Worm (Caenorhabditis elegans) whole organism, L2 larva: ENCODE data around the gene Y48B6A.1.

ENCODE experiments used
- C34F6.9 ChIP-seq: fragments of 150-350 bp; optimal IDR thresholded peaks from 2 replicates; lab custom pipeline; 2014; ENCODE audit warnings: missing biosample characterization, missing genetic modification characterization
- R02D3.7 ChIP-seq: fragments of 150-350 bp; optimal IDR thresholded peaks from 2 replicates; lab custom pipeline; 2014; ENCODE audit warnings: missing biosample characterization, missing genetic modification characterization
- Y55F3AM.14 ChIP-seq: fragments of 200-800 bp; sonication (Bioruptor generic); optimal IDR thresholded peaks from 2 replicates; lab custom pipeline; 2018; ENCODE audit warnings: mild to moderate bottlenecking, missing genetic modification characterization, missing compliant biosample characterization
- ZK546.5 ChIP-seq: sonication (generic microtip); optimal IDR thresholded peaks from 2 replicates; lab custom pipeline; 2017; ENCODE audit warnings: missing biosample characterization, missing genetic modification characterization
- alr-1 ChIP-seq: fragments of 150-350 bp; optimal IDR thresholded peaks from 2 replicates; lab custom pipeline; 2014; ENCODE audit warnings: missing biosample characterization, missing genetic modification characterization
- ceh-16 ChIP-seq: fragments of 150-350 bp; optimal IDR thresholded peaks from 2 replicates; lab custom pipeline; 2014; ENCODE audit warnings: missing biosample characterization, missing genetic modification characterization
- crh-2 ChIP-seq: sonication (generic microtip); optimal IDR thresholded peaks from 2 replicates; lab custom pipeline; 2017; ENCODE audit warnings: missing biosample characterization, missing genetic modification characterization
- egl-27 ChIP-seq: sonication (generic microtip); optimal IDR thresholded peaks from 3 replicates; lab custom pipeline; 2017; ENCODE audit warnings: missing biosample characterization, missing genetic modification reagents, missing genetic modification characterization
- gmeb-1 ChIP-seq: fragments of 150-350 bp; optimal IDR thresholded peaks from 2 replicates; lab custom pipeline; 2014; ENCODE audit warnings: missing biosample characterization, missing genetic modification characterization
- lin-11 ChIP-seq: fragments of 150-350 bp; sonication (generic microtip); optimal IDR thresholded peaks from 2 replicates; lab custom pipeline; 2014; ENCODE audit warnings: missing biosample characterization, missing genetic modification characterization, inconsistent platforms, mixed read lengths
- lin-39 ChIP-seq: fragments of 150-350 bp; optimal IDR thresholded peaks from 2 replicates; lab custom pipeline; 2014; ENCODE audit warnings: missing biosample characterization, missing genetic modification reagents, missing genetic modification characterization
- mdl-1 ChIP-seq, 2 experiments: fragments of 150-350 bp in 1 of 2; sonication (generic microtip) in 1 of 2; optimal IDR thresholded peaks; 2 replicates each; lab custom pipeline; 2017; ENCODE audit warnings: missing biosample characterization in 2 of 2, missing genetic modification characterization in 2 of 2
- nhr-11 ChIP-seq: fragments of 150-350 bp; optimal IDR thresholded peaks from 2 replicates; lab custom pipeline; 2014; ENCODE audit warnings: missing biosample characterization, missing genetic modification characterization
- nhr-12 ChIP-seq: fragments of 150-350 bp; optimal IDR thresholded peaks from 2 replicates; lab custom pipeline; 2014; ENCODE audit warnings: missing biosample characterization, missing genetic modification characterization
- nhr-129 ChIP-seq: fragments of 150-350 bp; optimal IDR thresholded peaks from 2 replicates; lab custom pipeline; 2014; ENCODE audit warnings: missing biosample characterization, missing genetic modification characterization
- nhr-21 ChIP-seq: fragments of 150-350 bp; optimal IDR thresholded peaks from 2 replicates; lab custom pipeline; 2014; ENCODE audit warnings: missing biosample characterization, missing genetic modification characterization
- nhr-237 ChIP-seq: fragments of 150-350 bp; optimal IDR thresholded peaks from 2 replicates; lab custom pipeline; 2014; ENCODE audit warnings: missing biosample characterization, missing genetic modification characterization
- nhr-25 ChIP-seq: fragments of 150-350 bp; sonication (generic microtip); optimal IDR thresholded peaks from 3 replicates; lab custom pipeline; 2014; ENCODE audit warnings: missing biosample characterization, missing genetic modification characterization
- nhr-77 ChIP-seq: fragments of 150-350 bp; optimal IDR thresholded peaks from 2 replicates; lab custom pipeline; 2014; ENCODE audit warnings: missing biosample characterization, missing genetic modification characterization
- sem-4 ChIP-seq: fragments of 150-350 bp; optimal IDR thresholded peaks from 2 replicates; lab custom pipeline; 2014; ENCODE audit warnings: missing biosample characterization, missing genetic modification reagents, missing genetic modification characterization
- skn-1 ChIP-seq: sonication (generic microtip); optimal IDR thresholded peaks from 2 replicates; lab custom pipeline; 2017; ENCODE audit warnings: missing biosample characterization, missing genetic modification characterization
- sma-3 ChIP-seq: sonication (generic microtip); optimal IDR thresholded peaks from 2 replicates; lab custom pipeline; 2016; ENCODE audit warnings: missing genetic modification reagents, missing genetic modification characterization, missing compliant biosample characterization
- sma-9 ChIP-seq, 2 experiments: fragments of 150-350 bp in 1 of 2; sonication (generic microtip) in 1 of 2; optimal IDR thresholded peaks; 2 replicates each; lab custom pipeline; 2014 to 2016; ENCODE audit warnings: missing genetic modification characterization in 2 of 2, mild to moderate bottlenecking in 1 of 2, missing biosample characterization in 1 of 2, missing compliant biosample characterization in 1 of 2, missing genetic modification reagents in 1 of 2, moderate library complexity in 1 of 2
- snpc-4 ChIP-seq: fragments of 150-350 bp; optimal IDR thresholded peaks from 2 replicates; lab custom pipeline; 2014; ENCODE audit warnings: missing biosample characterization, missing genetic modification characterization
- unc-39 ChIP-seq: fragments of 150-350 bp; optimal IDR thresholded peaks from 2 replicates; lab custom pipeline; 2014; ENCODE audit warnings: missing biosample characterization, missing genetic modification characterization
- unc-62 ChIP-seq: fragments of 150-350 bp; optimal IDR thresholded peaks from 2 replicates; lab custom pipeline; 2014; ENCODE audit warnings: missing biosample characterization, missing genetic modification reagents, missing genetic modification characterization
- ztf-1 ChIP-seq: fragments of 200-800 bp; sonication (Bioruptor generic); conservative IDR thresholded peaks from 2 replicates; pipeline ENCODE4 v1.3.6; 2022; ENCODE audit warnings: missing genetic modification characterization, missing compliant biosample characterization
- ztf-11 ChIP-seq: sonication (generic microtip); optimal IDR thresholded peaks from 2 replicates; lab custom pipeline; 2017; ENCODE audit warnings: missing biosample characterization, missing genetic modification characterization
- ztf-4 ChIP-seq: fragments of 150-350 bp; optimal IDR thresholded peaks from 2 replicates; lab custom pipeline; 2014; ENCODE audit warnings: missing biosample characterization, missing genetic modification characterization

The Y48B6A.1 gene

ce11 chrII:14129191-14129590 lies 25.0 kb downstream of the Y48B6A.1 start:
- TF ChIP-seq mdl-1 (tag; optimal IDR thresholded peaks at IDR 0.05; lab: Kevin White, UChicago) (no peak), R02D3.7 (tag; lab: Kevin White, UChicago) (no peak)

- TF ChIP-seq nhr-21 (tag; lab: Kevin White, UChicago) (no peak), ztf-4 (tag; lab: Kevin White, UChicago) (no peak), R02D3.7 (tag; lab: Kevin White, UChicago) (no peak), crh-2 (tag; lab: Kevin White, UChicago) (no peak), lin-39 (tag; lab: Kevin White, UChicago) (no peak), gmeb-1 (no peak), ZK546.5 (no peak), sma-9 (GFP tag; optimal IDR thresholded peaks at IDR 0.05; lab: Kevin White, UChicago) (no peak), sma-9 (tag; optimal IDR thresholded peaks at IDR 0.05; lab: Kevin White, UChicago) (no peak), ceh-16 (tag; lab: Kevin White, UChicago) (no peak), C34F6.9 (tag; lab: Kevin White, UChicago) (no peak), nhr-129 (tag; lab: Kevin White, UChicago) (no peak)
- TF ChIP-seq, all 48 proteins: peak for 0
These were observed 27.3 kb downstream of the Y48B6A.1 start, which contains the start of gene K09E4.3 for ce11 chrII:14126841-14127240. K09E4.3 (minus strand) TSS chrII:14126941.

- TF ChIP-seq lin-11 (tag; lab: Kevin White, UChicago): no peak
- no peak for TF ChIP-seq ztf-1
- TF ChIP-seq sma-3 (GFP tag; lab: Kevin White, UChicago): no peak
- TF ChIP-seq nhr-25 (tag; lab: Kevin White, UChicago): no peak
- TF ChIP-seq nhr-237 (tag; lab: Kevin White, UChicago): no peak
- TF ChIP-seq sem-4 (tag; lab: Kevin White, UChicago): no peak
- TF ChIP-seq egl-27 (tag; lab: Kevin White, UChicago): no peak
- no peak for TF ChIP-seq Y55F3AM.14
- no peak for TF ChIP-seq ceh-16 (tag; lab: Kevin White, UChicago)
- TF ChIP-seq ztf-11: no peak
- TF ChIP-seq nhr-77: no peak
- no peak for TF ChIP-seq alr-1 (tag; lab: Kevin White, UChicago)
- TF ChIP-seq unc-62 (GFP tag; lab: Kevin White, UChicago): no peak
- TF ChIP-seq unc-39 (tag; lab: Kevin White, UChicago): no peak
- TF ChIP-seq skn-1 (tag; lab: Kevin White, UChicago): no peak
- TF ChIP-seq C34F6.9 (tag; lab: Kevin White, UChicago): no peak
- TF ChIP-seq nhr-12: no peak
These were observed 32.1 kb downstream of the Y48B6A.1 start, which contains the start of gene K09E4.4 for ce11 chrII:14122065-14122464. K09E4.4 (minus strand) TSS chrII:14122165.

ce11 chrII:14118391-14118790 lies 35.8 kb downstream of the Y48B6A.1 start:
- TF ChIP-seq snpc-4 (tag; lab: Kevin White, UChicago) (peak; percentile 4), ceh-16 (tag; lab: Kevin White, UChicago) (no peak)

ce11 chrII:14112842-14113241 lies 41.3 kb downstream of the Y48B6A.1 start:
- TF ChIP-seq unc-62 (GFP tag; lab: Kevin White, UChicago) (no peak), lin-39 (tag; lab: Kevin White, UChicago) (no peak)

- TF ChIP-seq nhr-12: no peak
These were observed 44.9 kb downstream of the Y48B6A.1 start, which contains the start of gene cpg-7 for ce11 chrII:14109184-14109664. cpg-7 (minus strand) TSS chrII:14109234.

ce11 chrII:14106164-14106563 lies 48.0 kb downstream of the Y48B6A.1 start:
- TF ChIP-seq nhr-21 (tag; lab: Kevin White, UChicago) (no peak), nhr-11 (tag; lab: Kevin White, UChicago) (no peak), nhr-129 (tag; lab: Kevin White, UChicago) (no peak)
